Worm (Caenorhabditis elegans): ENCODE data around the gene F53C3.1.

Gene F53C3.1

DNA sequence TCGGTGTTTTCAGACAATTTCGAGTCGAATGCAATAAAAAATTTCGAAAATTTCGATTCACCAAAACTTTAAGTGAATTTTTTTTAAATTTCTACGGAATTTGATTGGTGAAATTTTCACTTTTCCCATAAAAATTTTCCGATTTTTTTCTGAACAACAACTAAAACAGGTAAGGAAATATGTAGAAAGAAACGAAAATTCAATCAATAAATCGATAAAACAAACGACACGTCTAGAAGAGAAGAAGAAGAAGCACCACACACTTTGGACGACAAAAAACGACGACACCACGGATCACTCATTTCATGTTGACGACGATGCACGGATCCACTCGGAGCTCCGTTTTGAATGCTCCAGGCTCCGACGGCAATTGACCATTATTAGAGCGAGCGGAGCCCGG, 10.9 kb downstream of the F53C3.1 start:
- TF ChIP-seq nhr-76 (tag; optimal IDR thresholded peaks at IDR 0.05) (no peak), sem-2 (GFP tag; optimal IDR thresholded peaks at IDR 0.05) (no peak), nhr-237 (tag; optimal IDR thresholded peaks at IDR 0.05) (no peak), snpc-4 (tag; optimal IDR thresholded peaks at IDR 0.05) (no peak), ham-2 (GFP tag; optimal IDR thresholded peaks at IDR 0.05) (no peak), mep-1 (tag; optimal IDR thresholded peaks at IDR 0.05) (no peak), pha-4 (tag; optimal IDR thresholded peaks at IDR 0.05) (no peak), cnd-1 (tag; optimal IDR thresholded peaks at IDR 0.05) (no peak), ceh-39 (tag; optimal IDR thresholded peaks at IDR 0.05) (no peak)

DNA sequence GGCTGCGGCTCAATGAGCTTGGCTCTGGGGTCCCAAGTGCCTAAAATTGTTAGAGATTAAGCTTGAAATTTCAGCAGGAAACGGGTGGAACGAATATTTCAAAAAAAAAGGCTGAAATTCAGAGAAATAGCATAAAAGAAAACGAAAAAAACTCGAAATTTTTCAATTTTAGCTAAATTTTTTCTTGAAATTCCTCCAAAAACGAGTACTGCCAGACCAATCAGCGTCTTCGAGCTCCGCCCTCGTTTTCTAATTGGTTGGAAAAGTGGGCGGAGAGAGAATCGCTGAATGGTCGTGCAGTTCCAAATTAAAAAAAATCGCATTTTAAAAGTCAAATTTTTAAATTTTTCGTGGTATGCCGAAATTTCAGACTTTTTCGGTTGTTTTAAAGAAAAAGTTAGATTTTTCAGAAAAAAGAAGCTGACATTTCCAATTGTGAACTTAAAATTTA, 16.2 kb downstream of the F53C3.1 start, which contains the start of gene plpp-1.1:
TSS of gene plpp-1.1 (minus strand) at position 51 of the 451 bp plus-strand sequence.
- TF ChIP-seq lin-32 (GFP tag; optimal IDR thresholded peaks at IDR 0.05), result no peak
- TF ChIP-seq mls-2 (tag; optimal IDR thresholded peaks at IDR 0.05), result no peak

DNA sequence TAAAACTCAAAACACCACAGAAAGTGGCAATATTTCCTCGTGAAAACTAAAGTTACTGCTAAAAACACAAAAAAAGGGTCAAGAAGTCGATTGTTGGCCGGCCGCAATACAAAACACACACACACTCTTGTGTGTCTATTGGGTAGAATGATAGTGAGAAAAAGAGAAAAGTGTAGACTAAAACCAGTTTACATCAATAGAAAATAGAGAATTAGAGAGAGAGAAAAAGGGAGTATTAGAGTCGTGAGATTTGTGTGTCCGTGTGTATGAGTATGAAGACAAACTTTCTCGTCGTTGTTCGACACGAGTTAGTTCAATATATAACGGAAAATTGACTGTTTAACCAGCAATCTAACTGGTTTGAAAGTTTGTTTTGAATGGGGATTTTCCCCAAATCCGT, 17.6 kb downstream of the F53C3.1 start:
- TF ChIP-seq unc-39 (tag; optimal IDR thresholded peaks at IDR 0.05), result no peak
- TF ChIP-seq unc-120 (tag; optimal IDR thresholded peaks at IDR 0.05; ENCODE audit: poor library complexity, severe bottlenecking), result no peak
- TF ChIP-seq nhr-28 (tag; optimal IDR thresholded peaks at IDR 0.05), result no peak
- no peak for TF ChIP-seq mab-5 (tag; optimal IDR thresholded peaks at IDR 0.05)
- TF ChIP-seq bed-3 (GFP tag; optimal IDR thresholded peaks at IDR 0.05), result no peak
- TF ChIP-seq drap-1 (GFP tag; optimal IDR thresholded peaks at IDR 0.05), result no peak
- TF ChIP-seq lin-32 (GFP tag; optimal IDR thresholded peaks at IDR 0.05), result no peak
- no peak for TF ChIP-seq blmp-1 (tag; optimal IDR thresholded peaks at IDR 0.05)
- no peak for TF ChIP-seq zip-8 (tag; optimal IDR thresholded peaks at IDR 0.05)
- no peak for TF ChIP-seq ceh-43 (GFP tag; optimal IDR thresholded peaks at IDR 0.05)
- no peak for TF ChIP-seq elt-3 (tag; optimal IDR thresholded peaks at IDR 0.05)
- TF ChIP-seq nhr-12 (tag; optimal IDR thresholded peaks at IDR 0.05), result no peak
- no peak for TF ChIP-seq mls-2 (tag; optimal IDR thresholded peaks at IDR 0.05)
- no peak for TF ChIP-seq mep-1 (tag; optimal IDR thresholded peaks at IDR 0.05)
- no peak for TF ChIP-seq lsy-2 (tag; optimal IDR thresholded peaks at IDR 0.05)
- TF ChIP-seq lin-13 (tag; optimal IDR thresholded peaks at IDR 0.05), result no peak

DNA sequence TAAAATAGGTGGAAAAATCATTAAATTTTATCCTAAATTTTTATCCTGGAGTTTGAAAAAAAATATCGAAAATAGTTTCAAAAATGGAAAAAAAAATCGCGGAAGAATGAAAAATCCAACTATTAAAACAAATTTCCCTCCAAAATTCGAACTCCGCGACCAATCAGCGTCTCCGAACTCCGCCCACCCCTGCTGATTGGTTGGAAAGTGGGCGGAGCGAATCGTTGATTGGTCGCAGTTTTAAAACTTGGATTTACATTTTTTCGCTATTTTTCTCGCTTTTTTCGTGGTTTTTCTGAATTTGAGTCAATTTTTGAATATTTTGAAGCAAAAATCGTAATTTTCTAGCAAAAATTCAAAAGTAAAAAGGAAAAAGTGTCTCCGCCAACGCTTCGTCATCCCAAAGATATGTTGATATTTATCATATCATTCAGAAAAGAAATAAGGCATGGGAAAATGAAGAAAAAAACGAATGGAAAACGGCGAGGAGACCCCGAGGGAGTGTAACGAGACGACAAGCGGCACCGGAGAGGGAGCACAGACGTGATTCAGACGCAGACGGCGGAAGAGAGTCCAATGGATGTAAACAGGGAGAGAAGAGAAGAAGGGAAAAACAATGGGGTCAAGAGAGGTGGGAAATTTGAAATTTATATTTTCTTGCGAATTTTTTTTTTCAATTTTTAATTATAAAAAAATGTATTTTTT, 18.8 kb downstream of the F53C3.1 start:
- TF ChIP-seq mep-1 (tag; optimal IDR thresholded peaks at IDR 0.05) (peak; percentile 2), hlh-1 (tag; optimal IDR thresholded peaks at IDR 0.05) (peak; percentile 58), lin-13 (tag; optimal IDR thresholded peaks at IDR 0.05) (peak; percentile 38), sptf-1 (tag; optimal IDR thresholded peaks at IDR 0.05) (no peak), unc-62 (GFP tag; optimal IDR thresholded peaks at IDR 0.05) (peak; percentile 36), flh-1 (GFP tag; optimal IDR thresholded peaks at IDR 0.05) (no peak), nhr-76 (tag; optimal IDR thresholded peaks at IDR 0.05) (no peak), ces-1 (GFP tag; optimal IDR thresholded peaks at IDR 0.05) (no peak), pha-4 (tag; optimal IDR thresholded peaks at IDR 0.05) (peak; percentile 70)

DNA sequence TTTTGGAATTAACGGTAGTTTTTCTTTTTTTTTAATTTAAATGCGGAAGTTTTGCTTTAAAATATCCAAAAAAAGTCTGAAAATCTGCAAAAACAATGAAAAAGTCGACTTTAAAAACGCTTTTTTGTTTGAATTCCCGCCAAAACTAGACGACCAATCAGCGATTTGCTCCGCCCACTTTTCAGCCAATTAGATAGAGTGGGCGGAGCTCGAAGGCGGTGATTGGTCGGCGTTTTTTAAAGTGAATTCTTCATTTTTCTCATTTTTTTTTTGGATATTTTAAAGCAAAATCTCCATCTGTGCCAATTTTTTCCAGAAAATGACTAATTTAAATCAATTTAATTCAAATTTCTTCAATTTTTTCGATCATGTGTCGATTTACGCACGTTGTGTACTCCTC, 19.4 kb downstream of the F53C3.1 start:
- TF ChIP-seq nhr-12 (tag; optimal IDR thresholded peaks at IDR 0.05) (no peak), elt-1 (tag; optimal IDR thresholded peaks at IDR 0.05; ENCODE audit: borderline replicate concordance, insufficient read depth) (no peak), pha-4 (tag; optimal IDR thresholded peaks at IDR 0.05) (no peak), unc-62 (GFP tag; optimal IDR thresholded peaks at IDR 0.05) (no peak), mls-2 (tag; optimal IDR thresholded peaks at IDR 0.05) (no peak), lin-13 (tag; optimal IDR thresholded peaks at IDR 0.05) (no peak)

DNA sequence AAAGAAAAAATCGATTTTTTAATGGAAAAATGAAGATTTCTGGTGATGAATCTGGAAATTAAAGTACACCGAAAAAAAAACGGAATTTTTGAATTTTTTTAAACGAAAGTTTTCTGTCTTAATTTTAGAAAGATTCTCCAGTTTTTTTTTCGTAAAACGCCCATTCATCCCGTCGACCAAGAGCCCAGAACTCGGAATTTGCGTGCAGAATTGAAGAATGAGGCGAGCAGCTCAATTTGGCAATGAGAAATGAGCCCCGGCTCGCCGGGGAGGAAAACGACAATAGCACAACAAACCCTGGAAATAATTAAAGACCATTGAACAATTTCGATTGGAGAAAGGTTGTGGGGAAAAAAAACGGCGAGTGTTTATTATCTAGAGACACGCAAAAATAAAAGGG, 20.0 kb downstream of the F53C3.1 start:
- TF ChIP-seq mab-5 (tag; optimal IDR thresholded peaks at IDR 0.05), result no peak
- TF ChIP-seq drap-1 (GFP tag; optimal IDR thresholded peaks at IDR 0.05), result no peak
- TF ChIP-seq sem-2 (GFP tag; optimal IDR thresholded peaks at IDR 0.05), result no peak
- no peak for TF ChIP-seq lsy-2 (tag; optimal IDR thresholded peaks at IDR 0.05)
- no peak for TF ChIP-seq M03D4.4 (tag; optimal IDR thresholded peaks at IDR 0.05)
- no peak for TF ChIP-seq bed-3 (GFP tag; optimal IDR thresholded peaks at IDR 0.05)
- no peak for TF ChIP-seq unc-39 (tag; optimal IDR thresholded peaks at IDR 0.05)
- no peak for TF ChIP-seq lin-13 (tag; optimal IDR thresholded peaks at IDR 0.05)
- no peak for TF ChIP-seq hlh-1 (tag; optimal IDR thresholded peaks at IDR 0.05)
